Fruit fly (Drosophila melanogaster) whole organism, embryonic: ENCODE results near the gene CG8379.

Experiments
- Abd-B ChIP-seq: fragments of 200-800 bp; sonication (Bioruptor generic); optimal IDR thresholded peaks from 2 replicates; lab custom pipeline; 2018; ENCODE audit warnings: missing biosample characterization, mild to moderate bottlenecking, missing genetic modification characterization, moderate library complexity
- Bdp1 ChIP-seq: fragments of 200-800 bp; sonication (Bioruptor generic); optimal IDR thresholded peaks from 3 replicates; lab custom pipeline; 2016; ENCODE audit warnings: missing biosample characterization, missing genetic modification characterization
- CG10431 ChIP-seq: fragments of 200-800 bp; sonication (Bioruptor generic); optimal IDR thresholded peaks from 3 replicates; lab custom pipeline; 2018; ENCODE audit warnings: missing biosample characterization, mild to moderate bottlenecking, missing genetic modification characterization
- CG11398 ChIP-seq: fragments of 200-800 bp; sonication (Bioruptor generic); optimal IDR thresholded peaks from 2 replicates; lab custom pipeline; 2016; ENCODE audit warnings: missing biosample characterization, missing genetic modification characterization
- CG12219 ChIP-seq: fragments of 200-800 bp; sonication (Bioruptor generic); optimal IDR thresholded peaks from 3 replicates; lab custom pipeline; 2018; ENCODE audit warnings: missing biosample characterization, mild to moderate bottlenecking, missing genetic modification characterization
- CG12744 ChIP-seq: fragments of 200-800 bp; sonication (Bioruptor generic); optimal IDR thresholded peaks from 2 replicates; lab custom pipeline; 2016; ENCODE audit warnings: missing biosample characterization, missing genetic modification characterization
- CG12942 ChIP-seq: fragments of 200-800 bp; sonication (Bioruptor generic); optimal IDR thresholded peaks from 3 replicates; lab custom pipeline; 2016; ENCODE audit warnings: missing biosample characterization, missing genetic modification characterization
- CG14050 ChIP-seq: fragments of 200-800 bp; sonication (Bioruptor generic); IDR thresholded peaks from 3 replicates; pipeline ENCODE4 v1.3.6; 2022; ENCODE audit warnings: missing biosample characterization, missing genetic modification characterization
- CG15601 ChIP-seq: fragments of 200-800 bp; sonication (Bioruptor generic); optimal IDR thresholded peaks from 3 replicates; lab custom pipeline; 2019; ENCODE audit warnings: missing biosample characterization, mild to moderate bottlenecking, missing genetic modification characterization, moderate library complexity
- CG16813 ChIP-seq: fragments of 200-800 bp; sonication (Bioruptor generic); IDR thresholded peaks from 3 replicates; pipeline ENCODE4 v1.3.6; 2022; ENCODE audit warnings: missing biosample characterization, missing genetic modification characterization; ENCODE audit not compliant: partially characterized antibody
- CG17186 ChIP-seq: fragments of 200-800 bp; sonication (Bioruptor generic); optimal IDR thresholded peaks from 3 replicates; lab custom pipeline; 2017; ENCODE audit warnings: missing biosample characterization, missing genetic modification reagents, missing genetic modification characterization
- CG17385 ChIP-seq: fragments of 200-800 bp; sonication (Bioruptor generic); optimal IDR thresholded peaks from 3 replicates; lab custom pipeline; 2018; ENCODE audit warnings: missing biosample characterization, mild to moderate bottlenecking, missing genetic modification characterization
- CG17612 ChIP-seq: fragments of 200-800 bp; sonication (Bioruptor generic); IDR thresholded peaks from 2 replicates; pipeline ENCODE4 v1.3.6; 2022; ENCODE audit warnings: missing biosample characterization, missing genetic modification characterization
- CG18011 ChIP-seq: fragments of 200-800 bp; sonication (Bioruptor generic); optimal IDR thresholded peaks from 2 replicates; lab custom pipeline; 2017; ENCODE audit warnings: missing biosample characterization, missing genetic modification characterization, mild to moderate bottlenecking, moderate library complexity, missing genotype
- CG2889 ChIP-seq: fragments of 200-800 bp; sonication (Bioruptor generic); IDR thresholded peaks from 3 replicates; pipeline ENCODE4 v1.3.6; 2022; ENCODE audit warnings: missing biosample characterization, missing genetic modification characterization
- CG30403 ChIP-seq: fragments of 200-800 bp; sonication (Bioruptor generic); optimal IDR thresholded peaks from 3 replicates; lab custom pipeline; 2016; ENCODE audit warnings: missing biosample characterization, missing genetic modification characterization
- CG34422 ChIP-seq: fragments of 200-800 bp; sonication (Bioruptor generic); IDR thresholded peaks from 3 replicates; pipeline ENCODE4 v1.3.6; 2022; ENCODE audit warnings: missing biosample characterization, missing genetic modification characterization
- CG3995 ChIP-seq: fragments of 200-800 bp; sonication (Bioruptor generic); optimal IDR thresholded peaks from 3 replicates; lab custom pipeline; 2016; ENCODE audit warnings: missing biosample characterization, missing genetic modification characterization
- CG43689 ChIP-seq: fragments of 200-800 bp; sonication (Bioruptor generic); IDR thresholded peaks from 2 replicates; pipeline ENCODE4 v1.3.6; 2022; ENCODE audit warnings: missing biosample characterization, missing genetic modification characterization
- CG4404 ChIP-seq: fragments of 200-800 bp; sonication (Bioruptor generic); IDR thresholded peaks from 2 replicates; pipeline ENCODE4 v1.3.6; 2022; ENCODE audit warnings: missing biosample characterization, missing genetic modification characterization
- CG4424 ChIP-seq: fragments of 200-800 bp; sonication (Bioruptor generic); optimal IDR thresholded peaks from 3 replicates; lab custom pipeline; 2016; ENCODE audit warnings: missing biosample characterization, missing genetic modification characterization
- CG7271 ChIP-seq: fragments of 200-800 bp; sonication (Bioruptor generic); optimal IDR thresholded peaks from 2 replicates; lab custom pipeline; 2018; ENCODE audit warnings: missing biosample characterization, mild to moderate bottlenecking, missing genetic modification characterization, moderate library complexity
- CG7839 ChIP-seq: fragments of 200-800 bp; sonication (Bioruptor generic); optimal IDR thresholded peaks from 3 replicates; lab custom pipeline; 2018; ENCODE audit warnings: missing biosample characterization, mild to moderate bottlenecking, missing genetic modification characterization, moderate library complexity
- CG8478 ChIP-seq: fragments of >200 bp; optimal IDR thresholded peaks from 2 replicates; lab custom pipeline; 2018
- CHES-1-like ChIP-seq: fragments of 200-800 bp; sonication (Bioruptor generic); optimal IDR thresholded peaks from 2 replicates; lab custom pipeline; 2016; ENCODE audit warnings: missing biosample characterization, missing genetic modification characterization
- D19B ChIP-seq: fragments of 200-800 bp; sonication (Bioruptor generic); optimal IDR thresholded peaks from 2 replicates; lab custom pipeline; 2017; ENCODE audit warnings: missing biosample characterization, mild to moderate bottlenecking, missing genetic modification characterization
- Doc3 ChIP-seq: fragments of 200-800 bp; sonication (Bioruptor generic); IDR thresholded peaks from 3 replicates; pipeline ENCODE4 v1.3.6; 2022; ENCODE audit warnings: missing biosample characterization, missing genetic modification characterization; ENCODE audit not compliant: partially characterized antibody
- Dp ChIP-seq: fragments of 200-800 bp; sonication (Bioruptor generic); optimal IDR thresholded peaks from 2 replicates; lab custom pipeline; 2018; ENCODE audit warnings: missing biosample characterization, mild to moderate bottlenecking, missing genetic modification characterization, moderate library complexity
- Drgx ChIP-seq: fragments of 200-800 bp; sonication (Bioruptor generic); IDR thresholded peaks from 2 replicates; pipeline ENCODE4 v1.3.6; 2022; ENCODE audit warnings: missing biosample characterization, missing genetic modification characterization
- HLH3B ChIP-seq: fragments of 200-800 bp; sonication (Bioruptor generic); IDR thresholded peaks from 2 replicates; pipeline ENCODE4 v1.3.6; 2022; ENCODE audit warnings: missing biosample characterization, missing genetic modification characterization
- Jarid2 ChIP-seq: fragments of 200-800 bp; sonication (Bioruptor generic); optimal IDR thresholded peaks from 3 replicates; lab custom pipeline; 2017; ENCODE audit warnings: mild to moderate bottlenecking, missing biosample characterization, missing genetic modification reagents, missing genetic modification characterization
- MESR4 ChIP-seq: fragments of 200-800 bp; sonication (Bioruptor generic); optimal IDR thresholded peaks from 2 replicates; lab custom pipeline; 2018; ENCODE audit warnings: missing biosample characterization, mild to moderate bottlenecking, missing genetic modification characterization, moderate library complexity
- Oli ChIP-seq: fragments of 200-800 bp; sonication (Bioruptor generic); optimal IDR thresholded peaks from 2 replicates; lab custom pipeline; 2018; ENCODE audit warnings: missing biosample characterization, mild to moderate bottlenecking, missing genetic modification characterization, moderate library complexity
- Opbp ChIP-seq: fragments of 200-800 bp; sonication (Bioruptor generic); IDR thresholded peaks from 3 replicates; pipeline ENCODE4 v1.3.6; 2022; ENCODE audit warnings: missing biosample characterization, missing genetic modification characterization; ENCODE audit not compliant: partially characterized antibody
- Poxn ChIP-seq: fragments of 200-800 bp; sonication (Bioruptor generic); IDR thresholded peaks from 2 replicates; pipeline ENCODE4 v1.3.6; 2022; ENCODE audit warnings: missing biosample characterization, missing genetic modification characterization
- Ssrp ChIP-seq: fragments of 200-800 bp; sonication (Bioruptor generic); optimal IDR thresholded peaks from 2 replicates; lab custom pipeline; 2018; ENCODE audit warnings: missing biosample characterization, mild to moderate bottlenecking, missing genetic modification characterization, moderate library complexity
- Vsx1 ChIP-seq: fragments of 200-800 bp; sonication (Bioruptor generic); optimal IDR thresholded peaks from 2 replicates; lab custom pipeline; 2017; ENCODE audit warnings: missing biosample characterization, mild to moderate bottlenecking, missing genetic modification characterization, missing genetic modification reagents
- al ChIP-seq: fragments of 200-800 bp; sonication (Bioruptor generic); IDR thresholded peaks from 2 replicates; pipeline ENCODE4 v1.3.6; 2022; ENCODE audit warnings: missing biosample characterization, missing genetic modification characterization
- bsh ChIP-seq, 2 experiments: fragments of 200-800 bp; sonication (Bioruptor generic); optimal IDR thresholded peaks; 2 replicates each; lab custom pipeline; 2017 to 2018; ENCODE audit warnings: mild to moderate bottlenecking in 2 of 2, missing biosample characterization in 2 of 2, missing genetic modification characterization in 2 of 2, moderate library complexity in 1 of 2
- ci ChIP-seq: fragments of 200-800 bp; sonication (Bioruptor generic); IDR thresholded peaks from 3 replicates; pipeline ENCODE4 v1.3.6; 2022; ENCODE audit warnings: missing biosample characterization, missing genetic modification characterization
- dm ChIP-seq: fragments of 200-800 bp; sonication (Bioruptor generic); optimal IDR thresholded peaks from 3 replicates; lab custom pipeline; 2016; ENCODE audit warnings: missing biosample characterization, missing genetic modification characterization
- jumu ChIP-seq: fragments of 200-800 bp; sonication (Bioruptor generic); optimal IDR thresholded peaks from 3 replicates; lab custom pipeline; 2016; ENCODE audit warnings: missing biosample characterization, missing genetic modification characterization
- maf-S ChIP-seq: fragments of 200-800 bp; sonication (Bioruptor generic); optimal IDR thresholded peaks from 2 replicates; lab custom pipeline; 2016; ENCODE audit warnings: missing biosample characterization, missing genetic modification characterization
- nerfin-2 ChIP-seq: fragments of 200-800 bp; sonication (Bioruptor generic); IDR thresholded peaks from 2 replicates; pipeline ENCODE4 v1.3.6; 2022; ENCODE audit warnings: missing biosample characterization, missing genetic modification characterization; ENCODE audit not compliant: partially characterized antibody
- onecut ChIP-seq: fragments of 200-800 bp; sonication (Bioruptor generic); IDR thresholded peaks from 2 replicates; pipeline ENCODE4 v1.3.6; 2022; ENCODE audit warnings: missing biosample characterization, missing genetic modification characterization
- pzg ChIP-seq: fragments of 200-800 bp; sonication (Bioruptor generic); optimal IDR thresholded peaks from 3 replicates; lab custom pipeline; 2018; ENCODE audit warnings: missing biosample characterization, mild to moderate bottlenecking, missing genetic modification characterization, moderate library complexity
- sisA ChIP-seq: fragments of 200-800 bp; sonication (Bioruptor generic); IDR thresholded peaks from 2 replicates; pipeline ENCODE4 v1.3.6; 2022; ENCODE audit warnings: missing biosample characterization, missing genetic modification characterization
- slbo ChIP-seq: fragments of 200-800 bp; sonication (Bioruptor generic); IDR thresholded peaks from 2 replicates; pipeline ENCODE4 v1.3.6; 2022; ENCODE audit warnings: missing biosample characterization, missing genetic modification characterization
- sob ChIP-seq: fragments of 200-800 bp; sonication (Bioruptor generic); IDR thresholded peaks from 2 replicates; pipeline ENCODE4 v1.3.6; 2022; ENCODE audit warnings: missing biosample characterization, missing genetic modification characterization
- tna ChIP-seq: fragments of 200-800 bp; sonication (Bioruptor generic); IDR thresholded peaks from 2 replicates; pipeline ENCODE4 v1.3.6; 2022; ENCODE audit warnings: missing biosample characterization, missing genetic modification characterization; ENCODE audit not compliant: partially characterized antibody
- unpg ChIP-seq: fragments of 200-800 bp; sonication (Bioruptor generic); optimal IDR thresholded peaks from 3 replicates; lab custom pipeline; 2018; ENCODE audit warnings: missing biosample characterization, mild to moderate bottlenecking, missing genetic modification characterization, moderate library complexity
- yki ChIP-seq: fragments of >200 bp; optimal IDR thresholded peaks from 3 replicates; lab custom pipeline; 2018

Gene CG8379

dm6 chr3R:8805388-8805852, 18.8 kb upstream of the CG8379 start, which contains the start of gene CG9839 (continued):
- TF ChIP-seq Ssrp (tag; lab: Kevin White, UChicago) = no peak
- TF ChIP-seq CG18011 (GFP tag; lab: Kevin White, UChicago) = no peak
- TF ChIP-seq CG12744 (GFP tag; lab: Kevin White, UChicago) = no peak
- TF ChIP-seq sisA (GFP tag; lab: Robert Waterston, UW) = no peak
- TF ChIP-seq CG3995 = peak; percentile 62
- no peak for TF ChIP-seq slbo (GFP tag; lab: Robert Waterston, UW)
- no peak for TF ChIP-seq CG11398 (GFP tag; lab: Kevin White, UChicago)
- no peak for TF ChIP-seq CG4424 (GFP tag; lab: Kevin White, UChicago)
- TF ChIP-seq Dp (GFP tag; lab: Kevin White, UChicago) = peak; percentile 79
- no peak for TF ChIP-seq tna (GFP tag; lab: Robert Waterston, UW)
- no peak for TF ChIP-seq CG4404 (GFP tag; lab: Robert Waterston, UW)
- no peak for TF ChIP-seq CG12942 (GFP tag; lab: Kevin White, UChicago)
- peak; percentile 77 for TF ChIP-seq dm (GFP tag; lab: Kevin White, UChicago)
- no peak for TF ChIP-seq HLH3B
- TF ChIP-seq yki (lab: Kevin White, UChicago) = no peak
- no peak for TF ChIP-seq CG7271 (tag; lab: Kevin White, UChicago)
- no peak for TF ChIP-seq D19B
- TF ChIP-seq CG14050 (GFP tag; lab: Robert Waterston, UW) = no peak
- no peak for TF ChIP-seq sob (GFP tag; lab: Robert Waterston, UW)
- no peak for TF ChIP-seq unpg (GFP tag; lab: Kevin White, UChicago)
- no peak for TF ChIP-seq CG15601 (tag; lab: Kevin White, UChicago)
- TF ChIP-seq CG17186 = peak; percentile 98
- no peak for TF ChIP-seq Jarid2
- no peak for TF ChIP-seq Oli (tag; lab: Kevin White, UChicago)
- peak; percentile 45 for TF ChIP-seq pzg (GFP tag; lab: Kevin White, UChicago)
- TF ChIP-seq Drgx (GFP tag; lab: Robert Waterston, UW) = 0 out of 2 replicates have a peak, but pooled peaks have one; percentile 6
- no peak for TF ChIP-seq CG12219 (GFP tag; lab: Kevin White, UChicago)
- peak; percentile 51; the same call in 1 of the 3 replicates for TF ChIP-seq Opbp (GFP tag; lab: Robert Waterston, UW)
- TF ChIP-seq onecut = no peak
- peak; percentile 62; the same call in 1 of the 3 replicates for TF ChIP-seq CG34422 (GFP tag; lab: Robert Waterston, UW)
- TF ChIP-seq nerfin-2 (GFP tag; lab: Robert Waterston, UW) = no peak
- TF ChIP-seq al (GFP tag; lab: Robert Waterston, UW) = no peak
- TF ChIP-seq CG43689 (GFP tag; lab: Robert Waterston, UW) = no peak
- TF ChIP-seq CG10431 (GFP tag; lab: Kevin White, UChicago) = no peak
- no peak for TF ChIP-seq CG7839 (tag; lab: Kevin White, UChicago)
- no peak for TF ChIP-seq bsh (GFP tag; optimal IDR thresholded peaks at IDR 0.05; lab: Kevin White, UChicago)
- TF ChIP-seq Poxn (GFP tag; lab: Robert Waterston, UW) = no peak
- no peak for TF ChIP-seq maf-S (GFP tag; lab: Kevin White, UChicago)
- no peak for TF ChIP-seq Vsx1 (GFP tag; lab: Kevin White, UChicago)
- no peak for TF ChIP-seq CG16813 (GFP tag; lab: Robert Waterston, UW)
- no peak for TF ChIP-seq Abd-B (GFP tag; lab: Kevin White, UChicago)
- no peak for TF ChIP-seq CG17385 (GFP tag; lab: Kevin White, UChicago)
- peak; percentile 77 for TF ChIP-seq CG8478 (lab: Kevin White, UChicago)
- no peak for TF ChIP-seq CG17612
- no peak for TF ChIP-seq CHES-1-like
- no peak for TF ChIP-seq Doc3
- no peak for TF ChIP-seq CG2889
- TF ChIP-seq Bdp1 (GFP tag; lab: Kevin White, UChicago) = no peak
- peak; percentile 22; the same call in 1 of the 3 replicates for TF ChIP-seq ci (GFP tag; lab: Robert Waterston, UW)
- TF ChIP-seq CG30403 (GFP tag; lab: Kevin White, UChicago) = no peak
- TF ChIP-seq MESR4 = peak; percentile 14
- no peak for TF ChIP-seq jumu (GFP tag; lab: Kevin White, UChicago)
